Fruit fly (Drosophila melanogaster): Measurements from ENCODE around the gene O-fut2.

Gene O-fut2

dm6 chrX:1467382-1467592, 1.5 kb upstream of the O-fut2 start, which contains the start of gene CG14778:
Gene CG14778, plus strand, starts transcription at chrX:1467493.
- no peak for TF ChIP-seq D19B (GFP tag; optimal IDR thresholded peaks at IDR 0.05)
- no peak for TF ChIP-seq CG16815 (GFP tag; optimal IDR thresholded peaks at IDR 0.05)
- no peak for TF ChIP-seq grn (GFP tag; optimal IDR thresholded peaks at IDR 0.05)
- no peak for TF ChIP-seq Mrtf (GFP tag; IDR thresholded peaks at IDR 0.05)
- no peak for TF ChIP-seq CG17328 (GFP tag; IDR thresholded peaks at IDR 0.05)
- TF ChIP-seq CG11247 (GFP tag; IDR thresholded peaks at IDR 0.05) = no peak
- no peak for TF ChIP-seq CG9797 (GFP tag; optimal IDR thresholded peaks at IDR 0.05)
- no peak for TF ChIP-seq ara (GFP tag; IDR thresholded peaks at IDR 0.05)
- TF ChIP-seq az2 (GFP tag; optimal IDR thresholded peaks at IDR 0.05) = no peak
- no peak for TF ChIP-seq CG9215 (GFP tag; IDR thresholded peaks at IDR 0.05)
- TF ChIP-seq nom (GFP tag; optimal IDR thresholded peaks at IDR 0.05) = no peak
- TF ChIP-seq tx (GFP tag; optimal IDR thresholded peaks at IDR 0.05) = no peak
- no peak for TF ChIP-seq cwo (GFP tag; optimal IDR thresholded peaks at IDR 0.05)
- TF ChIP-seq CG1529 (GFP tag; optimal IDR thresholded peaks at IDR 0.05) = no peak
- no peak for TF ChIP-seq CG8359 (GFP tag; optimal IDR thresholded peaks at IDR 0.05; ENCODE audit: borderline replicate concordance)
- TF ChIP-seq CG9609 (GFP tag; optimal IDR thresholded peaks at IDR 0.05) = no peak
- TF ChIP-seq PHDP (tag; optimal IDR thresholded peaks at IDR 0.05) = no peak

dm6 chrX:1466505-1467381, 947 bp upstream of the O-fut2 start:
- TF ChIP-seq Meics (GFP tag; optimal IDR thresholded peaks at IDR 0.05) (peak; percentile 29), CG18476 (GFP tag; optimal IDR thresholded peaks at IDR 0.05) (no peak), CG7987 (GFP tag; optimal IDR thresholded peaks at IDR 0.05) (no peak), salm (tag; optimal IDR thresholded peaks at IDR 0.05) (no peak), ase (GFP tag; IDR thresholded peaks at IDR 0.05) (no peak), insv (GFP tag; optimal IDR thresholded peaks at IDR 0.05) (no peak), CrebB (tag; optimal IDR thresholded peaks at IDR 0.05) (no peak), CG34376 (GFP tag; optimal IDR thresholded peaks at IDR 0.05) (peak; percentile 71), ham (GFP tag; IDR thresholded peaks at IDR 0.05) (no peak), mam (GFP tag; optimal IDR thresholded peaks at IDR 0.05) (no peak), chinmo (GFP tag; IDR thresholded peaks at IDR 0.05; ENCODE audit: partially characterized antibody) (0 out of 4 replicates have a peak, but pooled peaks have one; percentile 52), crp (GFP tag; optimal IDR thresholded peaks at IDR 0.05) (peak in 1 of 2 experiments; percentile 71), CG32532 (GFP tag; IDR thresholded peaks at IDR 0.05) (peak; percentile 34; the same call in 1 of the 2 replicates), CG3163 (GFP tag; optimal IDR thresholded peaks at IDR 0.05) (no peak), pho (GFP tag; optimal IDR thresholded peaks at IDR 0.05) (no peak), kni (GFP tag; optimal IDR thresholded peaks at IDR 0.05) (no peak), bcd (GFP tag; optimal IDR thresholded peaks at IDR 0.05) (peak; percentile 24), HLH4C (GFP tag; IDR thresholded peaks at IDR 0.05; ENCODE audit: partially characterized antibody) (no peak), Hand (GFP tag; optimal IDR thresholded peaks at IDR 0.05) (peak; percentile 11), Nf-YC (tag; optimal IDR thresholded peaks at IDR 0.05) (peak; percentile 10), CG11093 (GFP tag; IDR thresholded peaks at IDR 0.05) (no peak), CG9215 (GFP tag; IDR thresholded peaks at IDR 0.05) (no peak), Hr78 (GFP tag; optimal IDR thresholded peaks at IDR 0.05) (peak in 1 of 2 experiments; percentile 8), CG4360 (GFP tag; IDR thresholded peaks at IDR 0.05) (no peak), Sry-δ (GFP tag; optimal IDR thresholded peaks at IDR 0.05) (no peak), CG6791 (GFP tag; IDR thresholded peaks at IDR 0.05; ENCODE audit: partially characterized antibody) (0 out of 3 replicates have a peak, but pooled peaks have one; percentile 9), CG31365 (tag; optimal IDR thresholded peaks at IDR 0.05) (no peak), cato (GFP tag; optimal IDR thresholded peaks at IDR 0.05; ENCODE audit: borderline replicate concordance) (no peak), aop (GFP tag; IDR thresholded peaks at IDR 0.05) (no peak), grn (GFP tag; optimal IDR thresholded peaks at IDR 0.05) (no peak), Dp (GFP tag; optimal IDR thresholded peaks at IDR 0.05) (no peak), Trl (optimal IDR thresholded peaks at IDR 0.05) (peak in 1 of 2 experiments; percentile 22), Trl (GFP tag; optimal IDR thresholded peaks at IDR 0.05) (no peak)
